Fruit fly (Drosophila melanogaster) whole organism, pupa: ENCODE data around the gene Cyp313a5.

ENCODE experiments used
- CG10348 ChIP-seq: fragments of 200-800 bp; sonication (Bioruptor generic); IDR thresholded peaks from 2 replicates; pipeline ENCODE4 v1.3.6; 2022; ENCODE audit warnings: missing biosample characterization, missing genetic modification characterization
- CG12605 ChIP-seq: fragments of 200-800 bp; sonication (Bioruptor generic); IDR thresholded peaks from 2 replicates; pipeline ENCODE4 v1.3.6; 2022; ENCODE audit warnings: missing biosample characterization, missing genetic modification characterization
- CG13204 ChIP-seq: fragments of 200-800 bp; sonication (Bioruptor generic); optimal IDR thresholded peaks from 2 replicates; lab custom pipeline; 2018; ENCODE audit warnings: missing biosample characterization, mild to moderate bottlenecking, missing genetic modification characterization, moderate library complexity
- CG4496 ChIP-seq: fragments of 200-800 bp; sonication (Bioruptor generic); IDR thresholded peaks from 3 replicates; pipeline ENCODE4 v1.3.6; 2022; ENCODE audit warnings: missing biosample characterization, missing genetic modification characterization
- EcR ChIP-seq: fragments of 200-800 bp; sonication (Bioruptor generic); optimal IDR thresholded peaks from 3 replicates; lab custom pipeline; 2019; ENCODE audit warnings: missing biosample characterization, missing genetic modification characterization, mild to moderate bottlenecking, moderate library complexity, missing genetic modification reagents
- Snoo ChIP-seq: fragments of 200-800 bp; sonication (Bioruptor generic); optimal IDR thresholded peaks from 3 replicates; lab custom pipeline; 2017; ENCODE audit warnings: missing biosample characterization, mild to moderate bottlenecking, missing genetic modification characterization, inconsistent platforms

DNA sequence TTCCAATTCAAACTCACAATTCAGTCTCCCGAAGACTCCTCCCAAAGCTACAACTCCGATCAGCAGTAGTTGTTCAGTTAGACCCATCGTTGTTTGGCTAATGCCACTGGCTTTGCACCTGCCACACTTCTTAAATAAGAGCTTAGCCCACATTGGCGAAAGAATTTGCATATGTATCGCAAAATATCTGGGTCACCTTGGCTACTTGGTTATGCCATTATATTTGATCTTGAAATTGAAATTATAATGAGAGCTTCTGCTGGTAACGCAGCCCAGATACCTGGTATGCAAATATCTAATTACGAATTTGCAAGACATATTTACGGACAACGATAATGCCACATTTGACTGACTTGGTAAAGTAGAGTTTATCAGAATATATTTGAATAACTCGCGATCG is 9.6 kb downstream of the Cyp313a5 start, which contains the start of gene CG17404:
- TF ChIP-seq Snoo (tag; lab: Kevin White, UChicago) (no peak), CG13204 (GFP tag; lab: Kevin White, UChicago) (no peak), CG10348 (GFP tag; lab: Robert Waterston, UW) (no peak), CG4496 (no peak), CG12605 (GFP tag; lab: Robert Waterston, UW) (no peak), EcR (GFP tag; lab: Kevin White, UChicago) (no peak)
